Fruit fly (Drosophila melanogaster) whole organism, adult: Measurements from ENCODE around the gene CG18766.

Source experiments
- Clk ChIP-seq: fragments of 200-800 bp; sonication (Bioruptor generic); optimal IDR thresholded peaks from 2 replicates; lab custom pipeline; 2017; ENCODE audit warnings: missing biosample characterization, missing genetic modification characterization
- ovo ChIP-seq: fragments of 200-800 bp; sonication (Bioruptor generic); optimal IDR thresholded peaks from 2 replicates; lab custom pipeline; 2016; ENCODE audit warnings: missing biosample characterization, missing genetic modification characterization

DNA sequence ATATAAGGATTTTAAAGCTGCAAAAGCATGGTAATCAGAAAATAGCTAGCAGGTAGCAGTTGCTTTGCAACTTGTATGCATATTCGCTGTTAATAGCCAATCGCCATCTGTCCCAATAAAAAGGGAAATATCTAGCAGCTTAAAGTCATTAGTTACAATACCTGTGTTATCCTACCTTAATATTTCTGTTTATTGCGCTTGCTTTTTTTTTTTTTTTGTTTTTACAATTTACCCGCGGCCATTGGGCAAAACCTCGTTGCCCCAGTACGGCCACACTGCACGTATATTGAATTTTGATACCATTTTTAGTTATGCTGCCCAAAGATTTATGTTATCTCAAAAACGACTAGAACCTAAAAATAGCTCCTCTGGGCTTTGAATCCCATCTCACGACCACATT lies 27.2 kb upstream of the CG18766 start:
- TF ChIP-seq Clk (GFP tag; lab: Kevin White, UChicago) (no peak), ovo (no peak)
